Worm (Caenorhabditis elegans): ENCODE measurements around the gene nhr-104.

ce11 chrIV:4758659-4759058 is 29.8 kb downstream of the nhr-104 start, which contains the start of gene Y17G9B.8:
- TF ChIP-seq nhr-11 (tag; optimal IDR thresholded peaks at IDR 0.05) = no peak
- TF ChIP-seq ceh-6 (GFP tag; optimal IDR thresholded peaks at IDR 0.05) = no peak
- TF ChIP-seq lin-11 (tag; optimal IDR thresholded peaks at IDR 0.05) = no peak
- no peak for TF ChIP-seq Y22D7AL.16 (tag; optimal IDR thresholded peaks at IDR 0.05)
